Worm (Caenorhabditis elegans): ENCODE results near the gene sssh-1.

DNA sequence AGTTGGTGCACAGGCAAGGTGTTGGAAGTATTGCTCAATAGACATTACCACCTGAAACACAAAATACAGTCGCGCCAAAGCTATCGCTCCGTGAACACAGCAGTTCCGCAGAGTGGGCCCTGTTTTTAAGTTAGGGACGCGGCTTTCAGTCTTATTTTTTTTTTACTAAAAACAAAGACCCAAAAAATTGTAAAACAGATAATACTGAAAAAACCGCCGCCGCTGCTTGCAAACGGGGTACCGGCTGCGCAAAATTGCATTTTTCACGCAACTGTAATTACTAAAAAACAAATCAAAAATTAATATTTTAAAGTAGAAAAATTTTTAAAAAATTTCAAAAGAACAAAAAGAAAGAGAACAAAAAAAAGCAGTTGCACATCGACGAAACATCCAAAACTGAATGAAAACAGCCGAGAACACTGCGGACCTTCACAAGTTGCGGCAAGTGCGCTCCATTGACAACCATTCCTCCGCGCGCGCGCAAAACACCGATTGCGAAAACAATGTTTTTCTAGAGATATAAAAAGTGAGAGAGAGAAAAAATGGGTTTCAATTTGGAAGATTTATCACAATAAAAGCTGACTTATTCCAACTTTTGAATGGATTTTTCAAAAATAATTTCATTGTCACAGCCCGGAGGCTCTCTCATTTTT lies 2.8 kb upstream of the sssh-1 start, which contains the start of gene F31F6.3:
- TF ChIP-seq elt-3 (tag; optimal IDR thresholded peaks at IDR 0.05) (no peak), ztf-11 (tag; optimal IDR thresholded peaks at IDR 0.05) (no peak), lin-13 (tag; optimal IDR thresholded peaks at IDR 0.05) (no peak), nhr-28 (tag; optimal IDR thresholded peaks at IDR 0.05) (no peak), lsy-2 (tag; optimal IDR thresholded peaks at IDR 0.05) (no peak), nhr-76 (tag; optimal IDR thresholded peaks at IDR 0.05) (no peak), ces-1 (GFP tag; optimal IDR thresholded peaks at IDR 0.05) (no peak), M03D4.4 (tag; optimal IDR thresholded peaks at IDR 0.05) (no peak), elt-1 (tag; optimal IDR thresholded peaks at IDR 0.05; ENCODE audit: borderline replicate concordance, insufficient read depth) (no peak), hlh-1 (tag; optimal IDR thresholded peaks at IDR 0.05) (no peak), cnd-1 (tag; optimal IDR thresholded peaks at IDR 0.05) (no peak), pha-4 (tag; optimal IDR thresholded peaks at IDR 0.05) (no peak), unc-39 (tag; optimal IDR thresholded peaks at IDR 0.05) (no peak), sptf-1 (tag; optimal IDR thresholded peaks at IDR 0.05) (no peak)
